Worm (Caenorhabditis elegans) whole organism, young adult: ENCODE measurements around the gene Y50D7A.1.

Source experiments
- B0019.2 ChIP-seq: fragments of 200-800 bp; sonication (Bioruptor generic); conservative IDR thresholded peaks from 2 replicates; pipeline ENCODE4 v1.3.6; 2022; ENCODE audit warnings: missing genetic modification reagents, missing genetic modification characterization, missing compliant biosample characterization
- B0336.3 ChIP-seq: fragments of 200-800 bp; sonication (Bioruptor generic); IDR thresholded peaks from 2 replicates; pipeline ENCODE4 v1.3.6; 2022; ENCODE audit warnings: missing genetic modification characterization, missing compliant biosample characterization
- F33H1.4 ChIP-seq: fragments of 200-800 bp; sonication (Bioruptor generic); IDR thresholded peaks from 2 replicates; pipeline ENCODE4 v1.3.6; 2022; ENCODE audit warnings: missing genetic modification reagents, missing genetic modification characterization, missing compliant biosample characterization
- F37B4.10 ChIP-seq: fragments of 200-800 bp; sonication (Bioruptor generic); IDR thresholded peaks from 2 replicates; pipeline ENCODE4 v1.3.6; 2022; ENCODE audit warnings: missing genetic modification characterization, missing compliant biosample characterization
- F39B2.1 ChIP-seq: fragments of 200-800 bp; sonication (Bioruptor generic); IDR thresholded peaks from 2 replicates; pipeline ENCODE4 v1.3.6; 2022; ENCODE audit warnings: missing genetic modification reagents, missing genetic modification characterization, missing compliant biosample characterization
- F49E8.2 ChIP-seq: sonication (generic microtip); optimal IDR thresholded peaks from 3 replicates; lab custom pipeline; 2017; ENCODE audit warnings: missing genetic modification characterization, mild to moderate bottlenecking, missing compliant biosample characterization, antibody characterized with exemption, moderate library complexity; ENCODE audit not compliant: insufficient read depth
- F57A8.1 ChIP-seq: fragments of 200-800 bp; sonication (Bioruptor generic); optimal IDR thresholded peaks from 2 replicates; lab custom pipeline; 2018; ENCODE audit warnings: mild to moderate bottlenecking, missing genetic modification characterization, moderate library complexity, missing compliant biosample characterization
- T07F8.4 ChIP-seq: sonication (generic microtip); optimal IDR thresholded peaks from 2 replicates; lab custom pipeline; 2016; ENCODE audit warnings: mild to moderate bottlenecking, missing genetic modification characterization, moderate library complexity, missing compliant biosample characterization
- T26A5.8 ChIP-seq: sonication (generic microtip); optimal IDR thresholded peaks from 2 replicates; lab custom pipeline; 2016; ENCODE audit warnings: missing genetic modification characterization, missing compliant biosample characterization
- Y56A3A.18 ChIP-seq: fragments of 200-800 bp; sonication (Bioruptor generic); IDR thresholded peaks from 2 replicates; pipeline ENCODE4 v1.3.6; 2022; ENCODE audit warnings: missing genetic modification reagents, missing genetic modification characterization, missing compliant biosample characterization
- Y67H2A.10 ChIP-seq: fragments of 200-800 bp; sonication (Bioruptor generic); conservative IDR thresholded peaks from 2 replicates; pipeline ENCODE4 v1.3.6; 2022; ENCODE audit warnings: missing genetic modification reagents, missing genetic modification characterization, missing compliant biosample characterization
- Y79H2A.3 ChIP-seq: fragments of 200-800 bp; sonication (Bioruptor generic); conservative IDR thresholded peaks from 2 replicates; pipeline ENCODE4 v1.3.6; 2022; ENCODE audit warnings: missing genetic modification reagents, missing genetic modification characterization, missing compliant biosample characterization
- akir-1 ChIP-seq: fragments of 200-800 bp; sonication (Bioruptor generic); optimal IDR thresholded peaks from 2 replicates; lab custom pipeline; 2018; ENCODE audit warnings: mild to moderate bottlenecking, missing genetic modification characterization, moderate library complexity, missing compliant biosample characterization
- ama-1 ChIP-seq, 3 experiments: fragments of 150-350 bp in 1 of 3; sonication (generic microtip) in 2 of 3; optimal IDR thresholded peaks; 2 replicates each; lab custom pipeline; 2014 to 2018; ENCODE audit warnings: missing biosample characterization in 2 of 3, missing genetic modification characterization in 2 of 3, missing genetic modification reagents in 2 of 3
- aptf-2 ChIP-seq: fragments of 200-800 bp; sonication (Bioruptor generic); conservative IDR thresholded peaks from 2 replicates; pipeline ENCODE4 v1.3.6; 2022; ENCODE audit warnings: missing genetic modification reagents, missing genetic modification characterization, missing compliant biosample characterization
- aptf-3 ChIP-seq: fragments of 200-800 bp; sonication (Bioruptor generic); IDR thresholded peaks from 2 replicates; pipeline ENCODE4 v1.3.6; 2022; ENCODE audit warnings: missing genetic modification characterization, missing compliant biosample characterization
- atf-7 ChIP-seq: sonication (generic microtip); optimal IDR thresholded peaks from 2 replicates; lab custom pipeline; 2017; ENCODE audit warnings: mild to moderate bottlenecking, missing genetic modification characterization, missing compliant biosample characterization
- chd-7 ChIP-seq: sonication (generic microtip); optimal IDR thresholded peaks from 2 replicates; lab custom pipeline; 2016; ENCODE audit warnings: mild to moderate bottlenecking, missing genetic modification characterization, moderate library complexity, missing compliant biosample characterization
- dpff-1 ChIP-seq: sonication (generic microtip); optimal IDR thresholded peaks from 2 replicates; lab custom pipeline; 2017; ENCODE audit warnings: mild to moderate bottlenecking, missing genetic modification characterization, missing compliant biosample characterization
- efl-1 ChIP-seq: fragments of 150-350 bp; optimal IDR thresholded peaks from 2 replicates; lab custom pipeline; 2014; ENCODE audit warnings: missing biosample characterization, missing genetic modification reagents, missing genetic modification characterization
- egl-18 ChIP-seq: fragments of 200-800 bp; sonication (Bioruptor generic); IDR thresholded peaks from 2 replicates; pipeline ENCODE4 v1.3.6; 2022; ENCODE audit warnings: missing genetic modification reagents, missing genetic modification characterization, missing compliant biosample characterization
- egl-44 ChIP-seq: fragments of 200-800 bp; sonication (Bioruptor generic); IDR thresholded peaks from 2 replicates; pipeline ENCODE4 v1.3.6; 2022; ENCODE audit warnings: missing genetic modification reagents, missing genetic modification characterization, missing compliant biosample characterization
- ets-4 ChIP-seq: fragments of 200-800 bp; sonication (Bioruptor generic); optimal IDR thresholded peaks from 2 replicates; lab custom pipeline; 2018; ENCODE audit warnings: mild to moderate bottlenecking, missing genetic modification characterization, missing compliant biosample characterization
- hsf-1 ChIP-seq: fragments of 200-800 bp; sonication (Bioruptor generic); IDR thresholded peaks from 2 replicates; pipeline ENCODE4 v1.3.6; 2022; ENCODE audit warnings: missing genetic modification reagents, missing genetic modification characterization, missing compliant biosample characterization
- lag-1 ChIP-seq: fragments of 200-800 bp; sonication (Bioruptor generic); IDR thresholded peaks from 2 replicates; pipeline ENCODE4 v1.3.6; 2022; ENCODE audit warnings: missing genetic modification reagents, missing genetic modification characterization, missing compliant biosample characterization
- let-526 ChIP-seq: fragments of 200-800 bp; sonication (Bioruptor generic); IDR thresholded peaks from 2 replicates; pipeline ENCODE4 v1.3.6; 2022; ENCODE audit warnings: missing genetic modification reagents, missing genetic modification characterization, missing compliant biosample characterization
- lin-40 ChIP-seq: sonication (generic microtip); optimal IDR thresholded peaks from 2 replicates; lab custom pipeline; 2016; ENCODE audit warnings: missing genetic modification characterization, mild to moderate bottlenecking, missing compliant biosample characterization, missing genotype, missing genetic modification reagents
- lsy-27 ChIP-seq: sonication (generic microtip); optimal IDR thresholded peaks from 2 replicates; lab custom pipeline; 2017; ENCODE audit warnings: missing genetic modification characterization, mild to moderate bottlenecking, missing compliant biosample characterization, antibody characterized with exemption, missing genotype, borderline replicate concordance; ENCODE audit not compliant: insufficient read depth
- madf-10 ChIP-seq: sonication (generic microtip); optimal IDR thresholded peaks from 2 replicates; lab custom pipeline; 2016; ENCODE audit warnings: mild to moderate bottlenecking, missing genetic modification characterization, missing compliant biosample characterization
- madf-6 ChIP-seq: fragments of 200-800 bp; sonication (Bioruptor generic); IDR thresholded peaks from 2 replicates; pipeline ENCODE4 v1.3.6; 2022; ENCODE audit warnings: missing genetic modification reagents, missing genetic modification characterization, missing compliant biosample characterization
- mcd-1 ChIP-seq: fragments of 200-800 bp; sonication (Bioruptor generic); IDR thresholded peaks from 2 replicates; pipeline ENCODE4 v1.3.6; 2022; ENCODE audit warnings: missing genetic modification reagents, missing genetic modification characterization, missing compliant biosample characterization
- mes-4 ChIP-seq: sonication (generic microtip); optimal IDR thresholded peaks from 2 replicates; lab custom pipeline; 2016; ENCODE audit warnings: missing genotype, missing genetic modification characterization, missing compliant biosample characterization
- nfyb-1 ChIP-seq: fragments of 200-800 bp; sonication (Bioruptor generic); IDR thresholded peaks from 2 replicates; pipeline ENCODE4 v1.3.6; 2022; ENCODE audit warnings: missing genetic modification reagents, missing genetic modification characterization, missing compliant biosample characterization
- nhr-179 ChIP-seq: sonication (generic microtip); optimal IDR thresholded peaks from 2 replicates; lab custom pipeline; 2016; ENCODE audit warnings: mild to moderate bottlenecking, missing genetic modification characterization, missing compliant biosample characterization
- nhr-27 ChIP-seq: fragments of 200-800 bp; sonication (Bioruptor generic); optimal IDR thresholded peaks from 2 replicates; lab custom pipeline; 2018; ENCODE audit warnings: mild to moderate bottlenecking, missing genetic modification characterization, moderate library complexity, missing compliant biosample characterization
- nhr-90 ChIP-seq: sonication (generic microtip); optimal IDR thresholded peaks from 2 replicates; lab custom pipeline; 2016; ENCODE audit warnings: missing genotype, mild to moderate bottlenecking, missing genetic modification characterization, missing compliant biosample characterization
- rec-8 ChIP-seq, 2 experiments: sonication (generic microtip); optimal IDR thresholded peaks; 2 replicates each; lab custom pipeline; 2016; ENCODE audit warnings: mild to moderate bottlenecking in 2 of 2, missing genetic modification characterization in 2 of 2, missing genetic modification reagents in 2 of 2, missing genotype in 2 of 2, missing biosample characterization in 1 of 2, missing compliant biosample characterization in 1 of 2, moderate library complexity in 1 of 2
- repo-1 ChIP-seq: sonication (generic microtip); optimal IDR thresholded peaks from 2 replicates; lab custom pipeline; 2017; ENCODE audit warnings: mild to moderate bottlenecking, missing genetic modification characterization, missing compliant biosample characterization
- snpc-1.1 ChIP-seq: sonication (generic microtip); optimal IDR thresholded peaks from 2 replicates; lab custom pipeline; 2017; ENCODE audit warnings: missing genetic modification characterization, mild to moderate bottlenecking, missing compliant biosample characterization, antibody characterized with exemption, moderate library complexity, missing genotype, missing genetic modification reagents; ENCODE audit not compliant: insufficient read depth
- snpc-3.4 ChIP-seq: sonication (generic microtip); optimal IDR thresholded peaks from 2 replicates; lab custom pipeline; 2017; ENCODE audit warnings: missing genetic modification characterization, mild to moderate bottlenecking, missing compliant biosample characterization, antibody characterized with exemption, moderate library complexity, missing genotype, missing genetic modification reagents
- somi-1 ChIP-seq: fragments of 200-800 bp; sonication (Bioruptor generic); optimal IDR thresholded peaks from 2 replicates; lab custom pipeline; 2018; ENCODE audit warnings: mild to moderate bottlenecking, missing genetic modification characterization, missing compliant biosample characterization
- tlf-1 ChIP-seq: fragments of 200-800 bp; sonication (Bioruptor generic); optimal IDR thresholded peaks from 2 replicates; lab custom pipeline; 2018; ENCODE audit warnings: mild to moderate bottlenecking, missing genetic modification characterization, missing compliant biosample characterization
- ztf-18 ChIP-seq: sonication (generic microtip); optimal IDR thresholded peaks from 2 replicates; lab custom pipeline; 2016; ENCODE audit warnings: missing genotype, mild to moderate bottlenecking, missing genetic modification characterization, missing compliant biosample characterization
- ztf-25 ChIP-seq: fragments of 200-800 bp; sonication (Bioruptor generic); IDR thresholded peaks from 2 replicates; pipeline ENCODE4 v1.3.6; 2022; ENCODE audit warnings: missing genetic modification reagents, missing genetic modification characterization, missing compliant biosample characterization
- ztf-26 ChIP-seq: sonication (generic microtip); optimal IDR thresholded peaks from 2 replicates; lab custom pipeline; 2017; ENCODE audit warnings: missing genetic modification characterization, missing compliant biosample characterization
- ztf-3 ChIP-seq: fragments of 200-800 bp; sonication (Bioruptor generic); optimal IDR thresholded peaks from 2 replicates; lab custom pipeline; 2018; ENCODE audit warnings: mild to moderate bottlenecking, missing genetic modification characterization, missing compliant biosample characterization

The Y50D7A.1 gene

ce11 chrIII:354545-355460, 62.4 kb downstream of the Y50D7A.1 start, which contains the start of gene gei-4 (continued):
- TF ChIP-seq ama-1 (optimal IDR thresholded peaks at IDR 0.05; lab: Kevin White, UChicago) (peak; percentile 62), ama-1 (GFP tag; optimal IDR thresholded peaks at IDR 0.05; lab: Kevin White, UChicago) (no peak), T26A5.8 (no peak), dpff-1 (tag; lab: Kevin White, UChicago) (no peak), egl-44 (GFP tag; lab: Robert Waterston, UW) (peak; percentile 54; the same call in 1 of the 2 replicates), mes-4 (tag; lab: Kevin White, UChicago) (no peak), akir-1 (GFP tag; lab: Kevin White, UChicago) (peak; percentile 65), aptf-2 (GFP tag; lab: Robert Waterston, UW) (no peak), lsy-27 (tag; lab: Kevin White, UChicago) (no peak), efl-1 (GFP tag; lab: Kevin White, UChicago) (no peak), egl-18 (GFP tag; lab: Robert Waterston, UW) (no peak), hsf-1 (GFP tag; lab: Robert Waterston, UW) (no peak), Y67H2A.10 (GFP tag; lab: Robert Waterston, UW) (0 out of 2 replicates have a peak, but pooled peaks have one; percentile 47), lin-40 (tag; lab: Kevin White, UChicago) (peak; percentile 92), ztf-25 (no peak), B0336.3 (peak; percentile 90), ets-4 (GFP tag; lab: Kevin White, UChicago) (peak; percentile 79), nhr-27 (no peak), snpc-1.1 (no peak), F57A8.1 (GFP tag; lab: Kevin White, UChicago) (no peak), F49E8.2 (tag; lab: Kevin White, UChicago) (no peak), nhr-90 (tag; lab: Kevin White, UChicago) (peak; percentile 24), rec-8 (tag; optimal IDR thresholded peaks at IDR 0.05; lab: Kevin White, UChicago) (no peak), lag-1 (no peak), ztf-18 (tag; lab: Kevin White, UChicago) (peak; percentile 41), madf-10 (tag; lab: Kevin White, UChicago) (peak; percentile 76), ztf-26 (tag; lab: Kevin White, UChicago) (peak; percentile 79), ztf-3 (GFP tag; lab: Kevin White, UChicago) (peak; percentile 13), atf-7 (peak; percentile 73), chd-7 (tag; lab: Kevin White, UChicago) (peak; percentile 72), T07F8.4 (tag; lab: Kevin White, UChicago) (peak; percentile 31), madf-6 (GFP tag; lab: Robert Waterston, UW) (no peak), Y56A3A.18 (GFP tag; lab: Robert Waterston, UW) (no peak), Y79H2A.3 (GFP tag; lab: Robert Waterston, UW) (no peak), somi-1 (peak; percentile 69), snpc-3.4 (tag; lab: Kevin White, UChicago) (no peak), nfyb-1 (no peak; the same call in 1 of the 2 replicates), let-526 (GFP tag; lab: Robert Waterston, UW) (no peak), B0019.2 (GFP tag; lab: Robert Waterston, UW) (no peak), F37B4.10 (GFP tag; lab: Robert Waterston, UW) (no peak), F39B2.1 (GFP tag; lab: Robert Waterston, UW) (no peak), nhr-179 (tag; lab: Kevin White, UChicago) (no peak), F33H1.4 (GFP tag; lab: Robert Waterston, UW) (no peak), aptf-3 (GFP tag; lab: Robert Waterston, UW) (no peak), mcd-1 (GFP tag; lab: Robert Waterston, UW) (peak; percentile 75), tlf-1 (peak; percentile 32), repo-1 (tag; lab: Kevin White, UChicago) (no peak)
